Fruit fly (Drosophila melanogaster): ENCODE data around the gene CG14304.

Gene CG14304

DNA sequence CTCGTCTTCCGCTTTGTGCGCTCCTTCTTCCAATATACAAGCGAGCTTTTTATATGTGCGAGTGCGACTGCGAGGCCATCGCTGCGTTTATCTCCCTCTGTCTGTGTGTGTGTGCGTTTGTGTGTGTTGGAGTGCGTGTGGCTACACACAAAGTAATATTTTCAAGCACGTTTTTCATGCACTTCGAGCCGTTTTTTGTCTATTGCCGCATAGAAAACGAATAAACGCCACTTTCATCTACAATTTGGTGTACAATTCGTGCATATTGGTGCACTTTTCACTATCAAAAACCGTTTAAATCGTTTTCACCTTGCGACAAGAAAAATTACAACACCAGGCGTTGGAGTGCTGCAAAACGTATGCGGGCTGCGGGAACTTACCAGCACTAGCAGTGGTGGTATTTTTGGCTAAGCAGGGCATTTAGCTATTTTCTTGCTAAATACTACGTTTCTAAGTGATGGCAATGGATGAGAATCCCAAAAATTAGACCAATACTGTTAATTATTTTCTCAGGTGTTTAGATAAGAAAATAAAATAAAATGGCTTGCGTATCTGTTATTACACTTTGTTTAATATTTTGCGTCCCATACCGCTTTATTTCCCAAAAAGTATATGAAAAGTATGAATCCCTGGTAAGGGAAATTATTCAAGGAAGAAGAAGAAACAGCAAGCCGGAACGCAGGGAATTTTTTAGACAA lies 38.0 kb upstream of the CG14304 start, which contains the start of the genes CG31224 and CstF64 (continued):
- peak; percentile 76 for TF ChIP-seq CG8319 (GFP tag; optimal IDR thresholded peaks at IDR 0.05)
- TF ChIP-seq OdsH (GFP tag; optimal IDR thresholded peaks at IDR 0.05), result peak; percentile 82
- peak; percentile 83 for TF ChIP-seq CG3919 (GFP tag; optimal IDR thresholded peaks at IDR 0.05)
- TF ChIP-seq CG9139 (GFP tag; optimal IDR thresholded peaks at IDR 0.05), result no peak
- peak; percentile 75 for TF ChIP-seq net (GFP tag; optimal IDR thresholded peaks at IDR 0.05)
- TF ChIP-seq CG16779 (tag; optimal IDR thresholded peaks at IDR 0.05), result no peak
- TF ChIP-seq fd85E (GFP tag; optimal IDR thresholded peaks at IDR 0.05), result peak; percentile 40
- TF ChIP-seq fd59A (GFP tag; optimal IDR thresholded peaks at IDR 0.05), result peak; percentile 54
- TF ChIP-seq Sox102F (GFP tag; optimal IDR thresholded peaks at IDR 0.05), result no peak

DNA sequence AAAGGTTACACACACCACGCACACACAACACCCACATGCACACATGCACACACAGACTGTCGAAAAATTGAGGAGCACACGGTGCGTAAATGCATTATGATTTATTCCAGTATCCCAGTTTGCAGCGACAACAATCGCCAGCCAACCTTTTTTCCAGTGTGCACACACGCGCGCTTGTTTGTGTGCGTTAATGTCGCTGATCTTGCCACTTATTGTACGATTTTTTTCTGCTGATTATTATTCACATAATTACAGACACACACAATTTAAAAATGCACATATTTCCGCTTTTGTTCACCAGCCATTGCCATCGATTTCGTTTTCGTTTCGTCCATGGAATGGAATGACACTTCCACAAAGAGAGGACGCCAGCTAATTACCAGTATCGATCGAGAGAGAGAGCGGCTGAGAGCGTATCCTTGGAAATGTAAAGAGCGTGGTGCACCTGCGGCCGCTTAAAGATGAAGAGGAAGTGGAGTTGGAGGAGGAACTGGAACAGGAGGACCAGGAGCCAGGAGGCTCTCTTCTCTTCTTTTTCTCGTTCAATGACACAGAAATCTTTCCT lies 37.3 kb upstream of the CG14304 start:
- TF ChIP-seq CG8632 (GFP tag; optimal IDR thresholded peaks at IDR 0.05) (no peak), fd59A (GFP tag; optimal IDR thresholded peaks at IDR 0.05) (no peak), lz (GFP tag; optimal IDR thresholded peaks at IDR 0.05) (no peak), CG7368 (GFP tag; optimal IDR thresholded peaks at IDR 0.05) (no peak), CG6792 (GFP tag; optimal IDR thresholded peaks at IDR 0.05) (no peak), svp (GFP tag) (peak; percentile 79), dac (GFP tag; optimal IDR thresholded peaks at IDR 0.05) (no peak), CG8119 (GFP tag; IDR thresholded peaks at IDR 0.05) (no peak), Eip75B (GFP tag; optimal IDR thresholded peaks at IDR 0.05) (no peak), ss (GFP tag; optimal IDR thresholded peaks at IDR 0.05) (no peak), dsx (GFP tag; optimal IDR thresholded peaks at IDR 0.05; ENCODE audit: poor library complexity, severe bottlenecking) (no peak), achi (GFP tag; optimal IDR thresholded peaks at IDR 0.05) (no peak), Hr38 (GFP tag; optimal IDR thresholded peaks at IDR 0.05) (no peak), esn (GFP tag; optimal IDR thresholded peaks at IDR 0.05) (no peak), CG8319 (GFP tag; optimal IDR thresholded peaks at IDR 0.05) (no peak), Blimp-1 (GFP tag; optimal IDR thresholded peaks at IDR 0.05) (peak; percentile 66), CG34406 (GFP tag; optimal IDR thresholded peaks at IDR 0.05) (no peak), CG11902 (GFP tag; optimal IDR thresholded peaks at IDR 0.05) (no peak), Sox15 (GFP tag; optimal IDR thresholded peaks at IDR 0.05) (no peak), CG6163 (GFP tag; IDR thresholded peaks at IDR 0.05) (peak; percentile 18; the same call in 1 of the 3 replicates), Eip78C (GFP tag) (peak; percentile 51)

DNA sequence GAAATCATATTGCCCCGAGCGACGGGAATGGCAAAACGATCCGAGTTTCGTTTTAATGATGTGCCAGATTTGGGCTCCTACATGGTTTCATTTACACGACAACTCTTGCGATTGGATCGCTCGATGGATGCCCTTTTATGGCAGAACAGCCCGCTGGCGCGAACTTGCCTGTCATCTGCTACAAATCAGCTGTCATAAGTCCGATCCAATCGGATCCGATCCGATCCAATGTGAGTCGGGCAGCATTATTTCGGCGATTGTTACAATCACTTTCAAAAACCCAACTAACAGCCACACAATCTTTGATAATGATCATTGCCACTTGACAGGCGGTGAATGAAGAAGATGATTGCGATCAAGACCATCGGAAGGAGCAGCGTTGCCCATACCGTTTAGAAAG lies 22.5 kb upstream of the CG14304 start:
- TF ChIP-seq CG31627 (GFP tag; optimal IDR thresholded peaks at IDR 0.05), result no peak
- TF ChIP-seq CG6854 (GFP tag; optimal IDR thresholded peaks at IDR 0.05), result no peak
- TF ChIP-seq Hr39 (GFP tag; optimal IDR thresholded peaks at IDR 0.05), result no peak
- TF ChIP-seq dsx (GFP tag; optimal IDR thresholded peaks at IDR 0.05; ENCODE audit: poor library complexity, severe bottlenecking), result no peak
- no peak for TF ChIP-seq CG7368 (GFP tag; optimal IDR thresholded peaks at IDR 0.05)
- no peak for TF ChIP-seq Ets21C (GFP tag; optimal IDR thresholded peaks at IDR 0.05)
- no peak for TF ChIP-seq dac (GFP tag; optimal IDR thresholded peaks at IDR 0.05)
- TF ChIP-seq CG6163 (GFP tag; IDR thresholded peaks at IDR 0.05), result no peak
- no peak for TF ChIP-seq spab (GFP tag; optimal IDR thresholded peaks at IDR 0.05)
- no peak for TF ChIP-seq esn (GFP tag; optimal IDR thresholded peaks at IDR 0.05)
- no peak for TF ChIP-seq fd85E (GFP tag; optimal IDR thresholded peaks at IDR 0.05)
- no peak for TF ChIP-seq Blimp-1 (GFP tag; optimal IDR thresholded peaks at IDR 0.05)
- no peak for TF ChIP-seq Sox15 (GFP tag; optimal IDR thresholded peaks at IDR 0.05)
- TF ChIP-seq Ets96B (tag; optimal IDR thresholded peaks at IDR 0.05), result no peak
- TF ChIP-seq CG11902 (GFP tag; optimal IDR thresholded peaks at IDR 0.05), result no peak
- no peak for TF ChIP-seq acj6 (GFP tag; optimal IDR thresholded peaks at IDR 0.05)
- no peak for TF ChIP-seq salr (GFP tag; optimal IDR thresholded peaks at IDR 0.05)
- no peak for TF ChIP-seq fd59A (GFP tag; optimal IDR thresholded peaks at IDR 0.05)
